Fruit fly (Drosophila melanogaster) whole organism, embryonic: ENCODE results near the gene Iyd.

Source experiments
- Ada2b ChIP-seq: fragments of 200-800 bp; sonication (Bioruptor generic); IDR thresholded peaks from 2 replicates; pipeline ENCODE4 v1.3.6; 2022; ENCODE audit warnings: missing biosample characterization, missing genetic modification characterization
- Atf3 ChIP-seq: fragments of 200-800 bp; sonication (Bioruptor generic); optimal IDR thresholded peaks from 3 replicates; lab custom pipeline; 2016; ENCODE audit warnings: missing biosample characterization, missing genetic modification characterization
- B-H2 ChIP-seq: fragments of 200-800 bp; sonication (Bioruptor generic); optimal IDR thresholded peaks from 2 replicates; lab custom pipeline; 2018; ENCODE audit warnings: missing biosample characterization, mild to moderate bottlenecking, missing genetic modification characterization
- BtbVII ChIP-seq: fragments of 200-800 bp; sonication (Bioruptor generic); optimal IDR thresholded peaks from 3 replicates; lab custom pipeline; 2017; ENCODE audit warnings: missing biosample characterization, mild to moderate bottlenecking, missing genetic modification characterization
- CG1024 ChIP-seq: fragments of 200-800 bp; sonication (Bioruptor generic); IDR thresholded peaks from 2 replicates; pipeline ENCODE4 v1.3.6; 2022; ENCODE audit warnings: missing biosample characterization, missing genetic modification characterization
- CG10274 ChIP-seq: fragments of 200-800 bp; sonication (Bioruptor generic); optimal IDR thresholded peaks from 3 replicates; lab custom pipeline; 2017; ENCODE audit warnings: missing biosample characterization, mild to moderate bottlenecking, missing genetic modification characterization
- CG10366 ChIP-seq: fragments of 200-800 bp; sonication (Bioruptor generic); IDR thresholded peaks from 2 replicates; pipeline ENCODE4 v1.3.6; 2022; ENCODE audit warnings: missing biosample characterization, missing genetic modification characterization
- CG10462 ChIP-seq: fragments of 200-800 bp; sonication (Bioruptor generic); optimal IDR thresholded peaks from 2 replicates; lab custom pipeline; 2016; ENCODE audit warnings: missing biosample characterization, missing genetic modification characterization
- CG10979 ChIP-seq: fragments of 200-800 bp; sonication (Bioruptor generic); optimal IDR thresholded peaks from 2 replicates; lab custom pipeline; 2018; ENCODE audit warnings: missing biosample characterization, mild to moderate bottlenecking, missing genetic modification characterization, moderate library complexity
- CG12155 ChIP-seq: fragments of 200-800 bp; sonication (Bioruptor generic); optimal IDR thresholded peaks from 3 replicates; lab custom pipeline; 2016; ENCODE audit warnings: missing biosample characterization, missing genetic modification characterization
- CG13775 ChIP-seq: fragments of 200-800 bp; sonication (Bioruptor generic); optimal IDR thresholded peaks from 3 replicates; lab custom pipeline; 2017; ENCODE audit warnings: missing biosample characterization, mild to moderate bottlenecking, missing genetic modification characterization
- CG17568 ChIP-seq: fragments of 200-800 bp; sonication (Bioruptor generic); optimal IDR thresholded peaks from 2 replicates; lab custom pipeline; 2018; ENCODE audit warnings: missing biosample characterization, mild to moderate bottlenecking, missing genetic modification characterization, moderate library complexity
- CG18262 ChIP-seq: fragments of 200-800 bp; optimal IDR thresholded peaks from 3 replicates; lab custom pipeline; 2019; ENCODE audit warnings: missing biosample characterization, mild to moderate bottlenecking, missing genetic modification characterization, moderate library complexity
- CG18764 ChIP-seq: fragments of 200-800 bp; sonication (Bioruptor generic); optimal IDR thresholded peaks from 3 replicates; lab custom pipeline; 2016; ENCODE audit warnings: missing biosample characterization, missing genetic modification characterization
- CG34376 ChIP-seq: fragments of 200-800 bp; sonication (Bioruptor generic); optimal IDR thresholded peaks from 2 replicates; lab custom pipeline; 2018; ENCODE audit warnings: missing biosample characterization, mild to moderate bottlenecking, missing genetic modification characterization
- CG8281 ChIP-seq: fragments of 200-800 bp; sonication (Bioruptor generic); optimal IDR thresholded peaks from 2 replicates; lab custom pipeline; 2018; ENCODE audit warnings: missing biosample characterization, mild to moderate bottlenecking, missing genetic modification characterization, moderate library complexity
- CG9215 ChIP-seq: fragments of 200-800 bp; sonication (Bioruptor generic); IDR thresholded peaks from 2 replicates; pipeline ENCODE4 v1.3.6; 2022; ENCODE audit warnings: missing biosample characterization, missing genetic modification characterization
- CG9932 ChIP-seq: fragments of 200-800 bp; sonication (Bioruptor generic); IDR thresholded peaks from 2 replicates; pipeline ENCODE4 v1.3.6; 2022; ENCODE audit warnings: missing biosample characterization, missing genetic modification characterization
- GATAe ChIP-seq: fragments of 200-800 bp; sonication (Bioruptor generic); conservative IDR thresholded peaks from 2 replicates; pipeline ENCODE4 v1.3.6; 2022; ENCODE audit warnings: missing biosample characterization, missing genetic modification characterization
- Gsc ChIP-seq: fragments of 200-800 bp; sonication (Bioruptor generic); IDR thresholded peaks from 2 replicates; pipeline ENCODE4 v1.3.6; 2022; ENCODE audit warnings: missing biosample characterization, missing genetic modification characterization
- HLH4C ChIP-seq: fragments of 200-800 bp; sonication (Bioruptor generic); IDR thresholded peaks from 3 replicates; pipeline ENCODE4 v1.3.6; 2022; ENCODE audit warnings: missing biosample characterization, missing genetic modification characterization; ENCODE audit not compliant: partially characterized antibody
- Opbp ChIP-seq: fragments of 200-800 bp; sonication (Bioruptor generic); IDR thresholded peaks from 3 replicates; pipeline ENCODE4 v1.3.6; 2022; ENCODE audit warnings: missing biosample characterization, missing genetic modification characterization; ENCODE audit not compliant: partially characterized antibody
- Rx ChIP-seq: fragments of 200-800 bp; sonication (Bioruptor generic); IDR thresholded peaks from 2 replicates; pipeline ENCODE4 v1.3.6; 2022; ENCODE audit warnings: missing biosample characterization, missing genetic modification characterization
- Side ChIP-seq: fragments of 200-800 bp; sonication (Bioruptor generic); optimal IDR thresholded peaks from 2 replicates; lab custom pipeline; 2016; ENCODE audit warnings: missing biosample characterization, missing genetic modification characterization
- bcd ChIP-seq: fragments of 200-800 bp; sonication (Bioruptor generic); optimal IDR thresholded peaks from 2 replicates; lab custom pipeline; 2017; ENCODE audit warnings: missing biosample characterization, mild to moderate bottlenecking, missing genetic modification characterization
- bsh ChIP-seq, 2 experiments: fragments of 200-800 bp; sonication (Bioruptor generic); optimal IDR thresholded peaks; 2 replicates each; lab custom pipeline; 2017 to 2018; ENCODE audit warnings: mild to moderate bottlenecking in 2 of 2, missing biosample characterization in 2 of 2, missing genetic modification characterization in 2 of 2, moderate library complexity in 1 of 2
- chinmo ChIP-seq: fragments of 200-800 bp; sonication (Bioruptor generic); IDR thresholded peaks from 4 replicates; pipeline ENCODE4 v1.3.6; 2022; ENCODE audit warnings: missing biosample characterization, missing genetic modification characterization; ENCODE audit not compliant: partially characterized antibody
- ems ChIP-seq: fragments of 200-800 bp; sonication (Bioruptor generic); optimal IDR thresholded peaks from 3 replicates; lab custom pipeline; 2016; ENCODE audit warnings: missing biosample characterization, missing genetic modification characterization
- fu2 ChIP-seq: fragments of 200-800 bp; sonication (Bioruptor generic); optimal IDR thresholded peaks from 2 replicates; lab custom pipeline; 2016; ENCODE audit warnings: missing biosample characterization, missing genetic modification characterization
- gro ChIP-seq: fragments of 200-800 bp; sonication (Bioruptor generic); optimal IDR thresholded peaks from 2 replicates; lab custom pipeline; 2016; ENCODE audit warnings: missing biosample characterization, missing genetic modification characterization
- gsb ChIP-seq: fragments of 200-800 bp; sonication (Bioruptor generic); IDR thresholded peaks from 2 replicates; pipeline ENCODE4 v1.3.6; 2022; ENCODE audit warnings: missing biosample characterization, missing genetic modification characterization
- ham ChIP-seq: fragments of 200-800 bp; sonication (Bioruptor generic); IDR thresholded peaks from 2 replicates; pipeline ENCODE4 v1.3.6; 2022; ENCODE audit warnings: missing biosample characterization, missing genetic modification characterization
- hth ChIP-seq: fragments of >200 bp; optimal IDR thresholded peaks from 2 replicates; lab custom pipeline; 2017; ENCODE audit warnings: inconsistent platforms
- jigr1 ChIP-seq: fragments of 200-800 bp; sonication (Bioruptor generic); IDR thresholded peaks from 3 replicates; pipeline ENCODE4 v1.3.6; 2022; ENCODE audit warnings: missing biosample characterization, missing genetic modification characterization
- lilli ChIP-seq: fragments of 200-800 bp; sonication (Bioruptor generic); optimal IDR thresholded peaks from 3 replicates; lab custom pipeline; 2016; ENCODE audit warnings: missing biosample characterization, missing genetic modification characterization
- lov ChIP-seq, 2 experiments: fragments of 200-800 bp in 1 of 2; fragments of >200 bp in 1 of 2; sonication (Bioruptor generic) in 1 of 2; IDR thresholded peaks in 1 of 2; optimal IDR thresholded peaks in 1 of 2; 2 replicates in 1 of 2; 3 replicates in 1 of 2; pipeline versions ENCODE4 v1.3.6 to Lab custom; 2017 to 2022; ENCODE audit warnings: missing biosample characterization in 1 of 2, missing genetic modification characterization in 1 of 2
- maf-S ChIP-seq: fragments of 200-800 bp; sonication (Bioruptor generic); optimal IDR thresholded peaks from 2 replicates; lab custom pipeline; 2016; ENCODE audit warnings: missing biosample characterization, missing genetic modification characterization
- nmo ChIP-seq: fragments of 200-800 bp; sonication (Bioruptor generic); optimal IDR thresholded peaks from 2 replicates; lab custom pipeline; 2018; ENCODE audit warnings: missing biosample characterization, mild to moderate bottlenecking, missing genetic modification characterization, moderate library complexity
- onecut ChIP-seq: fragments of 200-800 bp; sonication (Bioruptor generic); IDR thresholded peaks from 2 replicates; pipeline ENCODE4 v1.3.6; 2022; ENCODE audit warnings: missing biosample characterization, missing genetic modification characterization
- repo ChIP-seq: fragments of 200-800 bp; sonication (Bioruptor generic); optimal IDR thresholded peaks from 2 replicates; lab custom pipeline; 2016; ENCODE audit warnings: missing biosample characterization, missing genetic modification characterization
- scrt ChIP-seq: fragments of 200-800 bp; sonication (Bioruptor generic); optimal IDR thresholded peaks from 2 replicates; lab custom pipeline; 2018; ENCODE audit warnings: missing biosample characterization, mild to moderate bottlenecking, missing genetic modification characterization, moderate library complexity
- sens ChIP-seq: fragments of 200-800 bp; sonication (Bioruptor generic); peaks from one replicate; lab custom pipeline; 2016; ENCODE audit warnings: missing biosample characterization, missing genetic modification characterization
- seq ChIP-seq: fragments of 200-800 bp; sonication (Bioruptor generic); IDR thresholded peaks from 2 replicates; pipeline ENCODE4 v1.3.6; 2022; ENCODE audit warnings: missing biosample characterization, missing genetic modification characterization
- slou ChIP-seq: fragments of 200-800 bp; sonication (Bioruptor generic); optimal IDR thresholded peaks from 3 replicates; lab custom pipeline; 2016; ENCODE audit warnings: missing biosample characterization, missing genetic modification characterization
- sna ChIP-seq: fragments of 200-800 bp; sonication (Bioruptor generic); IDR thresholded peaks from 2 replicates; pipeline ENCODE4 v1.3.6; 2022; ENCODE audit warnings: missing biosample characterization, missing genetic modification characterization; ENCODE audit not compliant: partially characterized antibody
- sob ChIP-seq: fragments of 200-800 bp; sonication (Bioruptor generic); IDR thresholded peaks from 2 replicates; pipeline ENCODE4 v1.3.6; 2022; ENCODE audit warnings: missing biosample characterization, missing genetic modification characterization
- sqz ChIP-seq: fragments of 200-800 bp; sonication (Bioruptor generic); optimal IDR thresholded peaks from 3 replicates; lab custom pipeline; 2018; ENCODE audit warnings: missing biosample characterization, mild to moderate bottlenecking, missing genetic modification characterization
- ssp ChIP-seq: fragments of 200-800 bp; sonication (Bioruptor generic); IDR thresholded peaks from 2 replicates; pipeline ENCODE4 v1.3.6; 2022; ENCODE audit warnings: missing biosample characterization, missing genetic modification characterization
- zfh1 ChIP-seq: fragments of 200-800 bp; sonication (Bioruptor generic); IDR thresholded peaks from 3 replicates; pipeline ENCODE4 v1.3.6; 2022; ENCODE audit warnings: missing biosample characterization, missing genetic modification characterization

The Iyd gene

DNA sequence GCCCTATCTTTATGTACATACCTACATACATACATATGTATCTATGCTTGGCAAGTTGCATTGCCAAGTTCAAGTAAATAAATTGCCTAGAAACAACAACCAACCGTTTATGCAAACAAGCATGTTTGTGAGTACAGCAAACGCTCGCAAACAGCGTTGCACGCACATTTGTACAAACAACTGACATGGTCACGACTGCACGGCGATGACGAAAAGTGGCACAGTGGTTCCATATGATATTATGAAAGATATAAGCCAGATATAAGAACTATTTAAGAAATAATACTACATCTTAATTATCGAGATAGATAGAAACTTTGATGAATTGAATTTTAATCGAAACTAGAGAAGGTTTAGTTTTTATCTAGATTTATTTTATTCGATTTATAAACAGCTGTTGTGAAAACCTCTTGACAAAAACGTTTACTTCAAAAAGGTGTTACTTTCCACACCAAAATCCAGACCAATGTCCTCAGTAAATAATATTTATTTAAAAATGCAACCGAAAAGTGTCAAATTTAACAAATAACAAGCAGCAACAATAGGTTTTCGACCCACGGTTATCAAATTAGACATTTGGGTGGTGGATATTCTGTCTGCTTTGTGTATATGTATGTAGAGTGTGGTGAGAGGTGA lies 6.1 kb downstream of the Iyd start (continued):
- peak; percentile 51 for TF ChIP-seq fu2 (GFP tag; lab: Kevin White, UChicago)
- TF ChIP-seq bcd (GFP tag; lab: Kevin White, UChicago), result peak; percentile 88
- peak; percentile 65; the same call in 1 of the 4 replicates for TF ChIP-seq chinmo (GFP tag; lab: Robert Waterston, UW)
- TF ChIP-seq sens (GFP tag; lab: Kevin White, UChicago), result peak; percentile 99
- TF ChIP-seq gro (GFP tag; lab: Kevin White, UChicago), result peak; percentile 22
- peak; percentile 78 for TF ChIP-seq repo
- TF ChIP-seq CG10979, result peak; percentile 95
- TF ChIP-seq zfh1 (GFP tag; lab: Robert Waterston, UW), result peak; percentile 88
- TF ChIP-seq BtbVII (GFP tag; lab: Kevin White, UChicago), result peak; percentile 78
- peak; percentile 43; the same call in 1 of the 3 replicates for TF ChIP-seq HLH4C (GFP tag; lab: Robert Waterston, UW)
- TF ChIP-seq sob (GFP tag; lab: Robert Waterston, UW), result peak; percentile 69; the same call in 1 of the 2 replicates
- no peak for TF ChIP-seq hth
- TF ChIP-seq Atf3 (GFP tag; lab: Kevin White, UChicago), result peak; percentile 73
- 0 out of 2 replicates have a peak, but pooled peaks have one; percentile 32 for TF ChIP-seq CG9215
- TF ChIP-seq Gsc, result peak; percentile 44; the same call in 1 of the 2 replicates
- TF ChIP-seq CG1024, result peak; percentile 84
- peak; percentile 86 for TF ChIP-seq sqz (GFP tag; lab: Kevin White, UChicago)
- no peak for TF ChIP-seq ham
- peak; percentile 84 for TF ChIP-seq CG12155 (GFP tag; lab: Kevin White, UChicago)
- peak; percentile 41; the same call in 1 of the 2 replicates for TF ChIP-seq CG9932 (GFP tag; lab: Robert Waterston, UW)
- TF ChIP-seq CG10462 (GFP tag; lab: Kevin White, UChicago), result peak; percentile 92
- TF ChIP-seq lov (optimal IDR thresholded peaks at IDR 0.05; lab: Kevin White, UChicago), result no peak
- TF ChIP-seq lov (GFP tag; IDR thresholded peaks at IDR 0.05; lab: Robert Waterston, UW), result peak; percentile 82
- TF ChIP-seq sna (GFP tag; lab: Robert Waterston, UW), result no peak
- TF ChIP-seq CG18262, result peak; percentile 98
- TF ChIP-seq nmo (GFP tag; lab: Kevin White, UChicago), result peak; percentile 96
- TF ChIP-seq ssp (GFP tag; lab: Robert Waterston, UW), result peak; percentile 68
- TF ChIP-seq gsb (GFP tag; lab: Robert Waterston, UW), result peak; percentile 62
- peak; percentile 92 for TF ChIP-seq CG13775
- peak; percentile 66 for TF ChIP-seq CG8281
- TF ChIP-seq ems (GFP tag; lab: Kevin White, UChicago), result peak; percentile 87
- peak; percentile 40 for TF ChIP-seq slou (GFP tag; lab: Kevin White, UChicago)
- TF ChIP-seq Rx (GFP tag; lab: Robert Waterston, UW), result peak; percentile 32
- peak; percentile 82 for TF ChIP-seq Ada2b
- peak; percentile 68; the same call in 1 of the 2 replicates for TF ChIP-seq CG10366 (GFP tag; lab: Robert Waterston, UW)
- TF ChIP-seq CG18764 (GFP tag; lab: Kevin White, UChicago), result peak; percentile 81
- TF ChIP-seq B-H2, result no peak
- peak; percentile 77 for TF ChIP-seq Side (GFP tag; lab: Kevin White, UChicago)
- peak; percentile 89 for TF ChIP-seq lilli (GFP tag; lab: Kevin White, UChicago)
- peak; percentile 85 for TF ChIP-seq seq
- TF ChIP-seq CG34376 (GFP tag; lab: Kevin White, UChicago), result peak; percentile 70
- TF ChIP-seq bsh (GFP tag; optimal IDR thresholded peaks at IDR 0.05; lab: Kevin White, UChicago), result peak; percentile 58 to 89
- TF ChIP-seq maf-S (GFP tag; lab: Kevin White, UChicago), result peak; percentile 41
- peak; percentile 31 for TF ChIP-seq scrt (GFP tag; lab: Kevin White, UChicago)
- peak; percentile 79 for TF ChIP-seq onecut (GFP tag; lab: Robert Waterston, UW)
- peak; percentile 77 for TF ChIP-seq CG17568 (GFP tag; lab: Kevin White, UChicago)
- 0 out of 3 replicates have a peak, but pooled peaks have one; percentile 73 for TF ChIP-seq jigr1 (GFP tag; lab: Robert Waterston, UW)
- TF ChIP-seq Opbp (GFP tag; lab: Robert Waterston, UW), result no peak
- TF ChIP-seq GATAe (GFP tag; lab: Robert Waterston, UW), result no peak
- peak; percentile 75 for TF ChIP-seq CG10274 (GFP tag; lab: Kevin White, UChicago)
